6 worm cellular contexts compared by ENCODE assay signal in genomic region chrIII:4195306-4196008, ce11.
TF ChIP-seq lines count a peak whose summit lies in the region.

No protein-coding gene starts in this region.

TF ChIP-seq in whole organism, L1 larva, 84 proteins besides CTCF, POLR2A, EP300 and RAD21 (continued from another document and continues in another):
- TF ChIP-seq dsc-1 (tag; optimal IDR thresholded peaks at IDR 0.05; lab: Kevin White, UChicago) (peak; percentile 64), dpl-1 (GFP tag; optimal IDR thresholded peaks at IDR 0.05; lab: Kevin White, UChicago) (no peak), lin-14 (GFP tag; optimal IDR thresholded peaks at IDR 0.05; lab: Kevin White, UChicago) (peak; percentile 22), nhr-20 (tag; optimal IDR thresholded peaks at IDR 0.05; lab: Kevin White, UChicago) (peak; percentile 37), hpl-2 (GFP tag; optimal IDR thresholded peaks at IDR 0.05; lab: Kevin White, UChicago) (peak; percentile 39), mef-2 (tag; optimal IDR thresholded peaks at IDR 0.05; lab: Kevin White, UChicago) (no peak), rnt-1 (tag; optimal IDR thresholded peaks at IDR 0.05; lab: Kevin White, UChicago) (peak; percentile 53), snu-23 (GFP tag; optimal IDR thresholded peaks at IDR 0.05; lab: Kevin White, UChicago) (peak; percentile 49), lsy-2 (tag; optimal IDR thresholded peaks at IDR 0.05; lab: Kevin White, UChicago) (peak; percentile 2 to 51), vab-15 (tag; optimal IDR thresholded peaks at IDR 0.05; lab: Kevin White, UChicago) (no peak), unc-62 (GFP tag; optimal IDR thresholded peaks at IDR 0.05; lab: Kevin White, UChicago) (no peak), ceh-8 (GFP tag; optimal IDR thresholded peaks at IDR 0.05; lab: Kevin White, UChicago) (peak; percentile 44), jun-1 (tag; optimal IDR thresholded peaks at IDR 0.05; lab: Kevin White, UChicago) (no peak), egl-13 (tag; optimal IDR thresholded peaks at IDR 0.05; lab: Kevin White, UChicago) (no peak), hlh-4 (tag; optimal IDR thresholded peaks at IDR 0.05; lab: Kevin White, UChicago) (no peak), isw-1 (GFP tag; IDR thresholded peaks at IDR 0.05; lab: Robert Waterston, UW) (no peak), fkh-8 (tag; optimal IDR thresholded peaks at IDR 0.05; lab: Kevin White, UChicago) (no peak), nhr-47 (tag; optimal IDR thresholded peaks at IDR 0.05; lab: Kevin White, UChicago) (peak; percentile 59), zag-1 (tag; optimal IDR thresholded peaks at IDR 0.05; lab: Kevin White, UChicago) (no peak), nhr-85 (tag; lab: Kevin White, UChicago) (peak; percentile 80), ztf-11 (tag; optimal IDR thresholded peaks at IDR 0.05; lab: Kevin White, UChicago) (no peak), snpc-4 (tag; optimal IDR thresholded peaks at IDR 0.05; lab: Kevin White, UChicago) (no peak), nhr-84 (tag; optimal IDR thresholded peaks at IDR 0.05; lab: Kevin White, UChicago) (no peak)

TF ChIP-seq in whole organism, L2 larva, 48 proteins besides CTCF, POLR2A, EP300 and RAD21 (continued from another document and continues in another):
- peak; percentile 50 for TF ChIP-seq gmeb-1 (tag; optimal IDR thresholded peaks at IDR 0.05; lab: Kevin White, UChicago)
- peak; percentile 10 for TF ChIP-seq zag-1 (tag; optimal IDR thresholded peaks at IDR 0.05; lab: Kevin White, UChicago)
- TF ChIP-seq mab-5 (tag; optimal IDR thresholded peaks at IDR 0.05; lab: Kevin White, UChicago) = no peak
- TF ChIP-seq sem-4 (tag; optimal IDR thresholded peaks at IDR 0.05; lab: Kevin White, UChicago) = no peak
- TF ChIP-seq elt-1 (tag; optimal IDR thresholded peaks at IDR 0.05; lab: Kevin White, UChicago) = no peak
- TF ChIP-seq ztf-11 (tag; optimal IDR thresholded peaks at IDR 0.05; lab: Kevin White, UChicago) = no peak
- peak; percentile 82 for TF ChIP-seq nhr-21 (tag; optimal IDR thresholded peaks at IDR 0.05; lab: Kevin White, UChicago)
- TF ChIP-seq mbf-1 (tag; optimal IDR thresholded peaks at IDR 0.05; lab: Kevin White, UChicago) = no peak
- peak; percentile 28 for TF ChIP-seq nhr-6 (tag; optimal IDR thresholded peaks at IDR 0.05; lab: Kevin White, UChicago)
- peak; percentile 72 for TF ChIP-seq crh-2 (tag; optimal IDR thresholded peaks at IDR 0.05; lab: Kevin White, UChicago)
- TF ChIP-seq blmp-1 (tag; optimal IDR thresholded peaks at IDR 0.05; lab: Kevin White, UChicago; ENCODE audit: insufficient read depth) = no peak
- no peak for TF ChIP-seq unc-39 (tag; optimal IDR thresholded peaks at IDR 0.05; lab: Kevin White, UChicago)
- TF ChIP-seq aly-2 (tag; optimal IDR thresholded peaks at IDR 0.05; lab: Kevin White, UChicago) = no peak
- TF ChIP-seq alr-1 (tag; optimal IDR thresholded peaks at IDR 0.05; lab: Kevin White, UChicago) = no peak
- peak; percentile 38 for TF ChIP-seq Y55F3AM.14 (GFP tag; optimal IDR thresholded peaks at IDR 0.05; lab: Kevin White, UChicago)
- no peak for TF ChIP-seq lin-11 (tag; optimal IDR thresholded peaks at IDR 0.05; lab: Kevin White, UChicago)
- TF ChIP-seq lsy-2 (tag; optimal IDR thresholded peaks at IDR 0.05; lab: Kevin White, UChicago) = peak; percentile 44 to 70
- peak; percentile 5 for TF ChIP-seq fos-1 (tag; optimal IDR thresholded peaks at IDR 0.05; lab: Kevin White, UChicago)
- no peak for TF ChIP-seq nhr-237 (tag; optimal IDR thresholded peaks at IDR 0.05; lab: Kevin White, UChicago)
- no peak for TF ChIP-seq nhr-77 (tag; optimal IDR thresholded peaks at IDR 0.05; lab: Kevin White, UChicago)
- TF ChIP-seq nhr-25 (tag; optimal IDR thresholded peaks at IDR 0.05; lab: Kevin White, UChicago) = peak; percentile 38
- peak; percentile 68 for TF ChIP-seq lin-13 (GFP tag; optimal IDR thresholded peaks at IDR 0.05; lab: Kevin White, UChicago)
- no peak for TF ChIP-seq mdl-1 (tag; optimal IDR thresholded peaks at IDR 0.05; lab: Kevin White, UChicago)

TF ChIP-seq in whole organism, L3 larva, 47 proteins besides CTCF, POLR2A, EP300 and RAD21 (continued from another document and continues in another):
- TF ChIP-seq hmg-11 (tag; optimal IDR thresholded peaks at IDR 0.05; lab: Kevin White, UChicago) (peak; percentile 47), nhr-43 (tag; optimal IDR thresholded peaks at IDR 0.05; lab: Kevin White, UChicago; ENCODE audit: poor library complexity, severe bottlenecking) (peak; percentile 84), nhr-77 (tag; optimal IDR thresholded peaks at IDR 0.05; lab: Kevin White, UChicago) (peak; percentile 46), mml-1 (tag; optimal IDR thresholded peaks at IDR 0.05; lab: Kevin White, UChicago) (no peak), elt-3 (tag; optimal IDR thresholded peaks at IDR 0.05; lab: Kevin White, UChicago) (no peak), aly-2 (tag; optimal IDR thresholded peaks at IDR 0.05; lab: Kevin White, UChicago) (peak; percentile 33), ceh-28 (tag; optimal IDR thresholded peaks at IDR 0.05; lab: Kevin White, UChicago) (peak; percentile 56), ceh-16 (tag; optimal IDR thresholded peaks at IDR 0.05; lab: Kevin White, UChicago) (no peak), pha-4 (tag; optimal IDR thresholded peaks at IDR 0.05; lab: Kevin White, UChicago) (peak; percentile 36), egl-5 (tag; optimal IDR thresholded peaks at IDR 0.05; lab: Kevin White, UChicago) (no peak), pqm-1 (tag; optimal IDR thresholded peaks at IDR 0.05; lab: Kevin White, UChicago) (peak; percentile 30), lin-39 (tag; optimal IDR thresholded peaks at IDR 0.05; lab: Kevin White, UChicago) (no peak), zag-1 (tag; optimal IDR thresholded peaks at IDR 0.05; lab: Kevin White, UChicago) (no peak), lsy-12 (tag; optimal IDR thresholded peaks at IDR 0.05; lab: Kevin White, UChicago) (peak; percentile 74), nhr-76 (tag; optimal IDR thresholded peaks at IDR 0.05; lab: Kevin White, UChicago) (no peak), tbx-2 (tag; optimal IDR thresholded peaks at IDR 0.05; lab: Kevin White, UChicago) (peak; percentile 87), eor-1 (tag; optimal IDR thresholded peaks at IDR 0.05; lab: Kevin White, UChicago) (no peak), snpc-4 (tag; optimal IDR thresholded peaks at IDR 0.05; lab: Kevin White, UChicago) (no peak), fkh-10 (GFP tag; optimal IDR thresholded peaks at IDR 0.05; lab: Kevin White, UChicago) (no peak), skn-1 (tag; optimal IDR thresholded peaks at IDR 0.05; lab: Kevin White, UChicago) (no peak), nhr-28 (tag; optimal IDR thresholded peaks at IDR 0.05; lab: Kevin White, UChicago) (no peak), jun-1 (tag; optimal IDR thresholded peaks at IDR 0.05; lab: Kevin White, UChicago) (peak; percentile 34), nhr-67 (tag; optimal IDR thresholded peaks at IDR 0.05; lab: Kevin White, UChicago) (no peak), unc-62 (GFP tag; optimal IDR thresholded peaks at IDR 0.05; lab: Kevin White, UChicago) (no peak)

TF ChIP-seq in whole organism, L4 larva, 104 proteins besides CTCF, POLR2A, EP300 and RAD21 (continued from another document and continues in another):
- no peak for TF ChIP-seq ceh-62 (tag; optimal IDR thresholded peaks at IDR 0.05; lab: Kevin White, UChicago)
- peak; percentile 23 for TF ChIP-seq nhr-48 (tag; optimal IDR thresholded peaks at IDR 0.05; lab: Kevin White, UChicago)
- TF ChIP-seq ctbp-1 (GFP tag; IDR thresholded peaks at IDR 0.05; lab: Robert Waterston, UW) = peak; percentile 81
- TF ChIP-seq R02D3.7 (tag; optimal IDR thresholded peaks at IDR 0.05; lab: Kevin White, UChicago) = no peak
- peak in 1 of 2 experiments; percentile 63 for TF ChIP-seq hif-1 (tag; optimal IDR thresholded peaks at IDR 0.05; lab: Kevin White, UChicago)
- TF ChIP-seq pha-4 (GFP tag; IDR thresholded peaks at IDR 0.05; lab: Robert Waterston, UW) = peak; percentile 67; the same call in 1 of the 2 replicates
- TF ChIP-seq pha-4 (tag; optimal IDR thresholded peaks at IDR 0.05; lab: Kevin White, UChicago) = peak; percentile 7
- TF ChIP-seq ceh-28 (tag; optimal IDR thresholded peaks at IDR 0.05; lab: Kevin White, UChicago) = no peak
- TF ChIP-seq egl-27 (tag; optimal IDR thresholded peaks at IDR 0.05; lab: Kevin White, UChicago) = no peak
- no peak for TF ChIP-seq set-16 (GFP tag; IDR thresholded peaks at IDR 0.05; lab: Robert Waterston, UW)
- peak; percentile 88 for TF ChIP-seq dve-1 (tag; optimal IDR thresholded peaks at IDR 0.05; lab: Kevin White, UChicago; ENCODE audit: insufficient read depth)
- peak; percentile 67 for TF ChIP-seq lin-38 (GFP tag; IDR thresholded peaks at IDR 0.05; lab: Robert Waterston, UW)
- TF ChIP-seq mxl-2 (GFP tag; conservative IDR thresholded peaks at IDR 0.05; lab: Robert Waterston, UW) = no peak
- TF ChIP-seq jun-1 (tag; optimal IDR thresholded peaks at IDR 0.05; lab: Kevin White, UChicago) = peak; percentile 63
- no peak for TF ChIP-seq ceh-82 (tag; optimal IDR thresholded peaks at IDR 0.05; lab: Kevin White, UChicago)
- TF ChIP-seq hlh-30 (tag; optimal IDR thresholded peaks at IDR 0.05; lab: Kevin White, UChicago; ENCODE audit: insufficient read depth) = peak; percentile 37
- TF ChIP-seq dmd-9 (GFP tag; IDR thresholded peaks at IDR 0.05; lab: Robert Waterston, UW) = no peak
- TF ChIP-seq F10B5.3 (tag; optimal IDR thresholded peaks at IDR 0.05; lab: Kevin White, UChicago) = peak; percentile 68
- no peak for TF ChIP-seq snpc-4 (tag; optimal IDR thresholded peaks at IDR 0.05; lab: Kevin White, UChicago)
- TF ChIP-seq tag-97 (GFP tag; IDR thresholded peaks at IDR 0.05; lab: Robert Waterston, UW) = no peak
- TF ChIP-seq ceh-44 (GFP tag; IDR thresholded peaks at IDR 0.05; lab: Robert Waterston, UW) = no peak
- TF ChIP-seq Y5F2A.4 (GFP tag; optimal IDR thresholded peaks at IDR 0.05; lab: Kevin White, UChicago) = peak; percentile 54
- peak; percentile 38 for TF ChIP-seq ces-1 (GFP tag; optimal IDR thresholded peaks at IDR 0.05; lab: Kevin White, UChicago)
- peak; percentile 10 to 81 for TF ChIP-seq lsy-2 (tag; optimal IDR thresholded peaks at IDR 0.05; lab: Kevin White, UChicago)
- TF ChIP-seq nhr-102 (tag; optimal IDR thresholded peaks at IDR 0.05; lab: Kevin White, UChicago) = peak; percentile 90

TF ChIP-seq in whole organism, early embryonic, 17 proteins besides CTCF, POLR2A, EP300 and RAD21 (continued from another document):
- TF ChIP-seq sea-1 (GFP tag; conservative IDR thresholded peaks at IDR 0.05; lab: Robert Waterston, UW) (0 out of 2 replicates have a peak, but pooled peaks have one; percentile 35), ceh-13 (GFP tag; optimal IDR thresholded peaks at IDR 0.05; lab: Kevin White, UChicago) (no peak), scrt-1 (GFP tag; IDR thresholded peaks at IDR 0.05; lab: Robert Waterston, UW) (no peak)

TF ChIP-seq in whole organism, young adult, 124 proteins besides CTCF, POLR2A, EP300 and RAD21 (continued from another document and continues in another):
- TF ChIP-seq snpc-4 (GFP tag; optimal IDR thresholded peaks at IDR 0.05; lab: Kevin White, UChicago) (no peak), snpc-4 (tag; optimal IDR thresholded peaks at IDR 0.05; lab: Kevin White, UChicago) (peak in 2 of 4 experiments; percentile 42 to 47), sptf-2 (GFP tag; optimal IDR thresholded peaks at IDR 0.05; lab: Kevin White, UChicago) (no peak), dox-1 (GFP tag; IDR thresholded peaks at IDR 0.05; lab: Robert Waterston, UW) (peak; percentile 46), nfyb-1 (GFP tag; IDR thresholded peaks at IDR 0.05; lab: Robert Waterston, UW) (peak; percentile 91), nhr-27 (tag; optimal IDR thresholded peaks at IDR 0.05; lab: Kevin White, UChicago) (no peak), F37B4.10 (GFP tag; IDR thresholded peaks at IDR 0.05; lab: Robert Waterston, UW) (no peak), Y67H2A.10 (GFP tag; conservative IDR thresholded peaks at IDR 0.05; lab: Robert Waterston, UW) (no peak), madf-10 (tag; optimal IDR thresholded peaks at IDR 0.05; lab: Kevin White, UChicago) (peak; percentile 33), B0336.3 (GFP tag; IDR thresholded peaks at IDR 0.05; lab: Robert Waterston, UW) (peak; percentile 95), rcor-1 (GFP tag; IDR thresholded peaks at IDR 0.05; lab: Robert Waterston, UW) (no peak), unc-130 (GFP tag; optimal IDR thresholded peaks at IDR 0.05; lab: Kevin White, UChicago) (no peak), F10E7.11 (tag; optimal IDR thresholded peaks at IDR 0.05; lab: Kevin White, UChicago) (peak; percentile 63), F57C9.4 (tag; optimal IDR thresholded peaks at IDR 0.05; lab: Kevin White, UChicago) (peak; percentile 62), attf-5 (GFP tag; optimal IDR thresholded peaks at IDR 0.05; lab: Kevin White, UChicago) (peak; percentile 24), ztf-6 (GFP tag; IDR thresholded peaks at IDR 0.05; lab: Robert Waterston, UW) (no peak), ceh-100 (GFP tag; IDR thresholded peaks at IDR 0.05; lab: Robert Waterston, UW) (no peak; the same call in 1 of the 2 replicates), C17E4.6 (GFP tag; IDR thresholded peaks at IDR 0.05; lab: Robert Waterston, UW) (no peak), nfya-1 (tag; optimal IDR thresholded peaks at IDR 0.05; lab: Kevin White, UChicago; ENCODE audit: borderline replicate concordance, insufficient read depth) (no peak), atf-7 (tag; optimal IDR thresholded peaks at IDR 0.05; lab: Kevin White, UChicago) (peak; percentile 84), lin-40 (tag; optimal IDR thresholded peaks at IDR 0.05; lab: Kevin White, UChicago) (peak; percentile 57), lin-26 (GFP tag; IDR thresholded peaks at IDR 0.05; lab: Robert Waterston, UW) (peak; percentile 41; the same call in 1 of the 2 replicates), nhr-179 (tag; optimal IDR thresholded peaks at IDR 0.05; lab: Kevin White, UChicago) (no peak), ceh-79 (tag; optimal IDR thresholded peaks at IDR 0.05; lab: Kevin White, UChicago) (peak; percentile 33), egl-18 (GFP tag; IDR thresholded peaks at IDR 0.05; lab: Robert Waterston, UW) (no peak), cebp-1 (GFP tag; IDR thresholded peaks at IDR 0.05; lab: Robert Waterston, UW) (no peak), cebp-1 (tag; optimal IDR thresholded peaks at IDR 0.05; lab: Kevin White, UChicago) (peak; percentile 62), F52B5.7 (tag; optimal IDR thresholded peaks at IDR 0.05; lab: Kevin White, UChicago) (peak; percentile 46), rec-8 (tag; optimal IDR thresholded peaks at IDR 0.05; lab: Kevin White, UChicago) (peak in 1 of 2 experiments; percentile 29), ccch-3 (GFP tag; optimal IDR thresholded peaks at IDR 0.05; lab: Kevin White, UChicago) (no peak), tbp1 (GFP tag; optimal IDR thresholded peaks at IDR 0.05; lab: Kevin White, UChicago) (peak; percentile 41), madf-3 (GFP tag; IDR thresholded peaks at IDR 0.05; lab: Robert Waterston, UW) (peak; percentile 56; the same call in 1 of the 2 replicates), hmg-1.2 (GFP tag; IDR thresholded peaks at IDR 0.05; lab: Robert Waterston, UW) (peak; percentile 36; the same call in 1 of the 2 replicates), Y53G8AR.9 (GFP tag; conservative IDR thresholded peaks at IDR 0.05; lab: Robert Waterston, UW) (peak; percentile 94), attf-6 (GFP tag; IDR thresholded peaks at IDR 0.05; lab: Robert Waterston, UW) (0 out of 2 replicates have a peak, but pooled peaks have one; percentile 9), fkh-3 (tag; optimal IDR thresholded peaks at IDR 0.05; lab: Kevin White, UChicago) (peak; percentile 80), nfya-2 (GFP tag; IDR thresholded peaks at IDR 0.05; lab: Robert Waterston, UW) (no peak), hlh-26 (GFP tag; conservative IDR thresholded peaks at IDR 0.05; lab: Robert Waterston, UW) (no peak), unc-62 (GFP tag; optimal IDR thresholded peaks at IDR 0.05; lab: Kevin White, UChicago) (no peak), lin-54 (GFP tag; optimal IDR thresholded peaks at IDR 0.05; lab: Kevin White, UChicago) (peak; percentile 54), snpc-3.4 (tag; optimal IDR thresholded peaks at IDR 0.05; lab: Kevin White, UChicago) (peak; percentile 76), hsf-1 (GFP tag; IDR thresholded peaks at IDR 0.05; lab: Robert Waterston, UW) (peak; percentile 30; the same call in 1 of the 2 replicates), pha-4 (tag; optimal IDR thresholded peaks at IDR 0.05; lab: Kevin White, UChicago) (no peak), ztf-25 (GFP tag; IDR thresholded peaks at IDR 0.05; lab: Robert Waterston, UW) (no peak), rpc-1 (optimal IDR thresholded peaks at IDR 0.05; lab: Kevin White, UChicago) (no peak), rpc-1 (tag; optimal IDR thresholded peaks at IDR 0.05; lab: Kevin White, UChicago) (no peak), let-526 (GFP tag; IDR thresholded peaks at IDR 0.05; lab: Robert Waterston, UW) (0 out of 2 replicates have a peak, but pooled peaks have one; percentile 49), zfh-2 (GFP tag; conservative IDR thresholded peaks at IDR 0.05; lab: Robert Waterston, UW) (no peak)
